Fruit fly (Drosophila melanogaster): ENCODE measurements around the gene CG9427.

CG9427 gene

dm6 chr3R:9637361-9637760 lies 10.6 kb upstream of the CG9427 start, which contains the start of gene Scm (continued):
- TF ChIP-seq tio (GFP tag; optimal IDR thresholded peaks at IDR 0.05), result no peak
- peak; percentile 52 for TF ChIP-seq CG30020 (tag; optimal IDR thresholded peaks at IDR 0.05)
- no peak for TF ChIP-seq ERR (GFP tag; optimal IDR thresholded peaks at IDR 0.05)
- TF ChIP-seq pita (GFP tag; optimal IDR thresholded peaks at IDR 0.05), result no peak
- TF ChIP-seq HLH4C (GFP tag; IDR thresholded peaks at IDR 0.05; ENCODE audit: partially characterized antibody), result peak; percentile 87
- no peak for TF ChIP-seq chif (GFP tag; optimal IDR thresholded peaks at IDR 0.05)
- TF ChIP-seq Deaf1 (tag; optimal IDR thresholded peaks at IDR 0.05), result peak; percentile 25
- no peak for TF ChIP-seq bowl (GFP tag; IDR thresholded peaks at IDR 0.05)
- TF ChIP-seq CG16815 (GFP tag; optimal IDR thresholded peaks at IDR 0.05), result no peak
- peak; percentile 26 for TF ChIP-seq sug (tag; optimal IDR thresholded peaks at IDR 0.05)
- peak; percentile 63 for TF ChIP-seq Nf-YC (tag; optimal IDR thresholded peaks at IDR 0.05)
- peak; percentile 1 for TF ChIP-seq CG9876 (GFP tag; optimal IDR thresholded peaks at IDR 0.05)
- no peak for TF ChIP-seq CG5180 (GFP tag; optimal IDR thresholded peaks at IDR 0.05)
- TF ChIP-seq Atf6 (GFP tag; IDR thresholded peaks at IDR 0.05), result no peak
- no peak for TF ChIP-seq tup (GFP tag; optimal IDR thresholded peaks at IDR 0.05)
- peak; percentile 19 for TF ChIP-seq gro (GFP tag; optimal IDR thresholded peaks at IDR 0.05)
- TF ChIP-seq BEAF-32 (GFP tag; optimal IDR thresholded peaks at IDR 0.05), result peak; percentile 91
- TF ChIP-seq CG4404 (GFP tag; IDR thresholded peaks at IDR 0.05), result no peak
- no peak for TF ChIP-seq CG13123 (GFP tag; optimal IDR thresholded peaks at IDR 0.05)
- peak; percentile 5 for TF ChIP-seq CG3065 (GFP tag; optimal IDR thresholded peaks at IDR 0.05)
- TF ChIP-seq knrl (GFP tag; IDR thresholded peaks at IDR 0.05; ENCODE audit: partially characterized antibody), result peak; percentile 88
- peak; percentile 97 for TF ChIP-seq CG13287 (GFP tag; IDR thresholded peaks at IDR 0.05; ENCODE audit: partially characterized antibody)
- TF ChIP-seq CG12299 (tag; optimal IDR thresholded peaks at IDR 0.05), result peak; percentile 23
- TF ChIP-seq Dbx (GFP tag; IDR thresholded peaks at IDR 0.05), result no peak

dm6 chr3R:9632110-9632921 lies 5.6 kb upstream of the CG9427 start:
- TF ChIP-seq CG8478 (optimal IDR thresholded peaks at IDR 0.05) (peak; percentile 27), onecut (GFP tag; IDR thresholded peaks at IDR 0.05) (peak; percentile 81), CG14441 (GFP tag; IDR thresholded peaks at IDR 0.05) (no peak), CG10431 (GFP tag; optimal IDR thresholded peaks at IDR 0.05) (no peak), CG30403 (GFP tag; optimal IDR thresholded peaks at IDR 0.05) (no peak), CG17186 (GFP tag; optimal IDR thresholded peaks at IDR 0.05) (no peak), CG11456 (GFP tag; IDR thresholded peaks at IDR 0.05) (no peak), lmd (GFP tag; IDR thresholded peaks at IDR 0.05) (no peak), Trl (optimal IDR thresholded peaks at IDR 0.05) (no peak), Trl (GFP tag; optimal IDR thresholded peaks at IDR 0.05) (no peak), gcm (GFP tag; optimal IDR thresholded peaks at IDR 0.05) (no peak), D19A (tag; optimal IDR thresholded peaks at IDR 0.05) (peak; percentile 67), Bdp1 (GFP tag; optimal IDR thresholded peaks at IDR 0.05) (no peak), scrt (GFP tag; optimal IDR thresholded peaks at IDR 0.05) (no peak), tin (GFP tag; optimal IDR thresholded peaks at IDR 0.05) (no peak), CG18476 (GFP tag; optimal IDR thresholded peaks at IDR 0.05) (no peak), CG15269 (tag; optimal IDR thresholded peaks at IDR 0.05) (no peak), Six4 (GFP tag; optimal IDR thresholded peaks at IDR 0.05) (no peak), CG6272 (GFP tag; IDR thresholded peaks at IDR 0.05) (no peak), CG15479 (GFP tag; optimal IDR thresholded peaks at IDR 0.05) (peak; percentile 72), repo (GFP tag; optimal IDR thresholded peaks at IDR 0.05) (no peak), sob (GFP tag; IDR thresholded peaks at IDR 0.05) (no peak), grn (GFP tag; optimal IDR thresholded peaks at IDR 0.05) (peak; percentile 47), en (GFP tag; optimal IDR thresholded peaks at IDR 0.05) (no peak), Ets65A (GFP tag) (peak; percentile 91), ato (GFP tag; IDR thresholded peaks at IDR 0.05; ENCODE audit: partially characterized antibody) (0 out of 2 replicates have a peak, but pooled peaks have one; percentile 23), tll (GFP tag; optimal IDR thresholded peaks at IDR 0.05) (no peak)

Measured in whole organism, embryonic.